Worm (Caenorhabditis elegans) whole organism, L1 larva: ENCODE data around the gene patr-1.

Source experiments
- C04F5.9 ChIP-seq: sonication (generic microtip); optimal IDR thresholded peaks from 2 replicates; lab custom pipeline; 2016; ENCODE audit warnings: missing genetic modification characterization, missing compliant biosample characterization
- F16B12.6 ChIP-seq: fragments of 150-350 bp; optimal IDR thresholded peaks from 2 replicates; lab custom pipeline; 2014; ENCODE audit warnings: missing biosample characterization, missing genetic modification characterization
- Y116A8C.19 ChIP-seq: sonication (generic microtip); optimal IDR thresholded peaks from 2 replicates; lab custom pipeline; 2016; ENCODE audit warnings: missing compliant biosample characterization, missing genetic modification characterization, borderline replicate concordance
- aha-1 ChIP-seq: fragments of 150-350 bp; optimal IDR thresholded peaks from 2 replicates; lab custom pipeline; 2014; ENCODE audit warnings: missing biosample characterization, missing genetic modification characterization
- alr-1 ChIP-seq: fragments of 200-800 bp; sonication (Bioruptor generic); optimal IDR thresholded peaks from 2 replicates; lab custom pipeline; 2018; ENCODE audit warnings: borderline replicate concordance, mild to moderate bottlenecking, missing genetic modification characterization, missing compliant biosample characterization
- aly-2 ChIP-seq: fragments of 150-350 bp; optimal IDR thresholded peaks from 2 replicates; lab custom pipeline; 2014; ENCODE audit warnings: missing biosample characterization, missing genetic modification characterization
- ceh-8 ChIP-seq: fragments of 200-800 bp; sonication (Bioruptor generic); optimal IDR thresholded peaks from 2 replicates; lab custom pipeline; 2018; ENCODE audit warnings: mild to moderate bottlenecking, missing genetic modification characterization, moderate library complexity, missing compliant biosample characterization
- ceh-88 ChIP-seq: fragments of 200-800 bp; sonication (Bioruptor generic); IDR thresholded peaks from 2 replicates; pipeline ENCODE4 v1.3.6; 2022; ENCODE audit warnings: missing genetic modification characterization, missing compliant biosample characterization
- ceh-90 ChIP-seq: sonication (generic microtip); optimal IDR thresholded peaks from 2 replicates; lab custom pipeline; 2016; ENCODE audit warnings: missing genetic modification characterization, missing compliant biosample characterization
- dsc-1 ChIP-seq: sonication (generic microtip); optimal IDR thresholded peaks from 2 replicates; lab custom pipeline; 2016; ENCODE audit warnings: mild to moderate bottlenecking, missing genetic modification characterization, missing compliant biosample characterization
- efl-1 ChIP-seq, 4 experiments: fragments of 150-350 bp; optimal IDR thresholded peaks in 3 of 4; peaks in 1 of 4; 1 replicate in 1 of 4; 2 replicates in 3 of 4; lab custom pipeline; 2014; ENCODE audit warnings: missing biosample characterization in 2 of 4, missing genetic modification characterization in 2 of 4, missing genetic modification reagents in 2 of 4
- elt-2 ChIP-seq: sonication (generic microtip); optimal IDR thresholded peaks from 2 replicates; lab custom pipeline; 2016; ENCODE audit warnings: missing genetic modification characterization, mild to moderate bottlenecking, inconsistent platforms, missing compliant biosample characterization, missing genetic modification reagents
- elt-3 ChIP-seq, 6 experiments: fragments of 150-350 bp in 1 of 6; sonication (generic microtip); optimal IDR thresholded peaks; 2 replicates each; lab custom pipeline; 2017 to 2018; ENCODE audit warnings: missing biosample characterization in 6 of 6, missing genetic modification characterization in 6 of 6, inconsistent platforms in 1 of 6
- fkh-10 ChIP-seq: sonication (generic microtip); optimal IDR thresholded peaks from 2 replicates; lab custom pipeline; 2017; ENCODE audit warnings: missing biosample characterization, missing genetic modification reagents, missing genetic modification characterization
- grh-1 ChIP-seq: fragments of 200-800 bp; sonication (Bioruptor generic); IDR thresholded peaks from 2 replicates; pipeline ENCODE4 v1.3.6; 2022; ENCODE audit warnings: missing genetic modification reagents, missing genetic modification characterization, missing compliant biosample characterization
- hlh-17 ChIP-seq: fragments of 200-800 bp; sonication (Bioruptor generic); optimal IDR thresholded peaks from 2 replicates; lab custom pipeline; 2018; ENCODE audit warnings: missing genetic modification characterization, mild to moderate bottlenecking, missing compliant biosample characterization, moderate library complexity, borderline replicate concordance
- hpl-2 ChIP-seq: fragments of 150-350 bp; optimal IDR thresholded peaks from 2 replicates; lab custom pipeline; 2014; ENCODE audit warnings: missing biosample characterization, missing genetic modification reagents, missing genetic modification characterization
- irx-1 ChIP-seq: sonication (generic microtip); optimal IDR thresholded peaks from 2 replicates; lab custom pipeline; 2016; ENCODE audit warnings: missing genetic modification characterization, missing compliant biosample characterization
- jun-1 ChIP-seq: fragments of 150-350 bp; optimal IDR thresholded peaks from 2 replicates; lab custom pipeline; 2014; ENCODE audit warnings: missing biosample characterization, missing genetic modification reagents, missing genetic modification characterization
- lin-13 ChIP-seq: fragments of 150-350 bp; optimal IDR thresholded peaks from 2 replicates; lab custom pipeline; 2014; ENCODE audit warnings: missing biosample characterization, missing genetic modification reagents, missing genetic modification characterization
- lin-35 ChIP-seq, 2 experiments: fragments of 150-350 bp; optimal IDR thresholded peaks; 2 replicates each; lab custom pipeline; 2014; ENCODE audit warnings: missing biosample characterization in 2 of 2, missing genetic modification characterization in 2 of 2, missing genetic modification reagents in 2 of 2
- lir-3 ChIP-seq: sonication (generic microtip); optimal IDR thresholded peaks from 2 replicates; lab custom pipeline; 2016; ENCODE audit warnings: mild to moderate bottlenecking, missing genetic modification characterization, moderate library complexity, missing compliant biosample characterization; ENCODE audit not compliant: poor library complexity
- mep-1 ChIP-seq: fragments of 150-350 bp; optimal IDR thresholded peaks from 2 replicates; lab custom pipeline; 2014; ENCODE audit warnings: missing biosample characterization, missing genetic modification characterization
- nhr-11 ChIP-seq: fragments of 150-350 bp; optimal IDR thresholded peaks from 2 replicates; lab custom pipeline; 2014; ENCODE audit warnings: missing biosample characterization, missing genetic modification characterization
- nhr-20 ChIP-seq: sonication (generic microtip); optimal IDR thresholded peaks from 2 replicates; lab custom pipeline; 2016; ENCODE audit warnings: mild to moderate bottlenecking, missing genetic modification characterization, missing compliant biosample characterization
- nhr-28 ChIP-seq: fragments of 150-350 bp; optimal IDR thresholded peaks from 2 replicates; lab custom pipeline; 2014; ENCODE audit warnings: missing biosample characterization, missing genetic modification characterization
- nhr-71 ChIP-seq: sonication (generic microtip); optimal IDR thresholded peaks from 2 replicates; lab custom pipeline; 2016; ENCODE audit warnings: mild to moderate bottlenecking, missing genetic modification characterization, moderate library complexity, missing compliant biosample characterization
- nhr-84 ChIP-seq: sonication (generic microtip); optimal IDR thresholded peaks from 2 replicates; lab custom pipeline; 2017; ENCODE audit warnings: missing biosample characterization, missing genetic modification characterization
- nhr-85 ChIP-seq: sonication (generic microtip); peaks from one replicate; lab custom pipeline; 2016; ENCODE audit warnings: missing genetic modification characterization, inconsistent platforms, missing compliant biosample characterization
- nhr-90 ChIP-seq: sonication (generic microtip); optimal IDR thresholded peaks from 2 replicates; lab custom pipeline; 2016; ENCODE audit warnings: mild to moderate bottlenecking, missing genetic modification characterization, missing compliant biosample characterization; ENCODE audit not compliant: poor library complexity
- pag-3 ChIP-seq: sonication (generic microtip); optimal IDR thresholded peaks from 2 replicates; lab custom pipeline; 2017; ENCODE audit warnings: missing genetic modification characterization, mild to moderate bottlenecking, missing compliant biosample characterization, antibody characterized with exemption, borderline replicate concordance; ENCODE audit not compliant: insufficient read depth
- pqm-1 ChIP-seq: sonication (generic microtip); optimal IDR thresholded peaks from 3 replicates; lab custom pipeline; 2017; ENCODE audit warnings: missing biosample characterization, missing genetic modification characterization
- sup-37 ChIP-seq: fragments of 200-800 bp; sonication (Bioruptor generic); optimal IDR thresholded peaks from 2 replicates; lab custom pipeline; 2018; ENCODE audit warnings: mild to moderate bottlenecking, missing genetic modification characterization, missing compliant biosample characterization
- swsn-7 ChIP-seq: sonication (generic microtip); optimal IDR thresholded peaks from 2 replicates; lab custom pipeline; 2016; ENCODE audit warnings: missing genetic modification characterization, missing compliant biosample characterization
- tbx-2 ChIP-seq: sonication (generic microtip); optimal IDR thresholded peaks from 2 replicates; lab custom pipeline; 2016; ENCODE audit warnings: missing genetic modification characterization, missing compliant biosample characterization
- unc-30 ChIP-seq: sonication (generic microtip); optimal IDR thresholded peaks from 2 replicates; lab custom pipeline; 2017; ENCODE audit warnings: missing biosample characterization, missing genetic modification characterization
- unc-86 ChIP-seq: sonication (generic microtip); optimal IDR thresholded peaks from 2 replicates; lab custom pipeline; 2016; ENCODE audit warnings: missing genetic modification characterization, missing compliant biosample characterization
- unc-98 ChIP-seq: fragments of 200-800 bp; sonication (Bioruptor generic); IDR thresholded peaks from 2 replicates; pipeline ENCODE4 v1.3.6; 2022; ENCODE audit warnings: missing genetic modification characterization, missing compliant biosample characterization
- xbp-1 ChIP-seq: sonication (generic microtip); optimal IDR thresholded peaks from 2 replicates; lab custom pipeline; 2016; ENCODE audit warnings: missing genetic modification characterization, missing compliant biosample characterization
- zag-1 ChIP-seq: fragments of 150-350 bp; optimal IDR thresholded peaks from 2 replicates; lab custom pipeline; 2014; ENCODE audit warnings: missing biosample characterization, missing genetic modification characterization
- ztf-11 ChIP-seq, 2 experiments: sonication (generic microtip); optimal IDR thresholded peaks; 2 replicates each; lab custom pipeline; 2016 to 2017; ENCODE audit warnings: missing genetic modification characterization in 2 of 2, missing biosample characterization in 1 of 2, missing compliant biosample characterization in 1 of 2

patr-1 gene

DNA sequence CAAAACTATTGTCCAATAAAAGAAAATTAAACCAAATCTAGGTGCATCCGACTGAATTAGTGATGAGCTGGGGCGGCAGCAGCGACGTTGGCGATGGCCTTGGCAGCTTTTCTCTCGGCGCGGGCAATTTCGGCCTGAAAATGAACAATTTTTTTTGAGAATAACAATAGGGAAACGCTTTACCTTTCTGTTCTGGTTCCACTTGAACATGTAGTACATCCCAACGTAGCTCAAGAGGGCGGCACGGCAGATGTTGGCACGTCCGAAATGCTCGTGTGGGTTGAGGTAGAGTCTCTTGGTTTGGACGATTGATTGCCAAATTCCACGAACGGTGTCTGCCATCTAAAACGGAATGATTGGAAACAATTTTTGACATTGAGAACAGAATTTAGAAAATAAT, 3.5 kb downstream of the patr-1 start, which contains the start of gene F44E5.1:
Gene F44E5.1, minus strand, starts transcription at position 342 of the 400 bp plus-strand sequence.
- no peak for TF ChIP-seq ceh-90
- TF ChIP-seq nhr-85 (tag; lab: Kevin White, UChicago), result peak; percentile 18
- TF ChIP-seq efl-1 (optimal IDR thresholded peaks at IDR 0.05; lab: Kevin White, UChicago), result no peak
- peak in 1 of 2 experiments; percentile 92 for TF ChIP-seq efl-1 (GFP tag; optimal IDR thresholded peaks at IDR 0.05 in 1 of 2; lab: Kevin White, UChicago)
- TF ChIP-seq irx-1 (tag; lab: Kevin White, UChicago), result no peak

ce11 chrII:11772364-11772763, 5.4 kb downstream of the patr-1 start, which contains the start of gene F44E5.15:
F44E5.15 (plus strand) TSS chrII:11772664.
- TF ChIP-seq nhr-90 (tag; lab: Kevin White, UChicago), result no peak
- TF ChIP-seq lin-13, result no peak
- no peak for TF ChIP-seq efl-1 (optimal IDR thresholded peaks at IDR 0.05; lab: Kevin White, UChicago)
- TF ChIP-seq efl-1 (GFP tag; optimal IDR thresholded peaks at IDR 0.05 in 1 of 2; lab: Kevin White, UChicago), result peak in 1 of 2 experiments; percentile 76

ce11 chrII:11766472-11766871, 11.3 kb downstream of the patr-1 start, which contains the start of gene F44E5.2:
F44E5.2 (plus strand) TSS chrII:11766772.
- TF ChIP-seq aly-2, result no peak
- TF ChIP-seq C04F5.9 (tag; lab: Kevin White, UChicago), result no peak
- TF ChIP-seq swsn-7 (tag; lab: Kevin White, UChicago), result no peak
- no peak for TF ChIP-seq alr-1 (tag; lab: Kevin White, UChicago)
- no peak for TF ChIP-seq pag-3 (tag; lab: Kevin White, UChicago)
- TF ChIP-seq F16B12.6, result no peak
- TF ChIP-seq nhr-84 (tag; lab: Kevin White, UChicago), result no peak
- no peak for TF ChIP-seq unc-30 (tag; lab: Kevin White, UChicago)
- TF ChIP-seq hpl-2 (GFP tag; lab: Kevin White, UChicago), result no peak

- TF ChIP-seq swsn-7 (tag; lab: Kevin White, UChicago) (no peak), unc-98 (GFP tag; lab: Robert Waterston, UW) (no peak), zag-1 (no peak), hlh-17 (GFP tag; lab: Kevin White, UChicago) (no peak), ceh-8 (GFP tag; lab: Kevin White, UChicago) (peak; percentile 75), mep-1 (tag; lab: Kevin White, UChicago) (no peak), nhr-20 (tag; lab: Kevin White, UChicago) (no peak), nhr-71 (no peak)
These were observed 12.1 kb downstream of the patr-1 start for ce11 chrII:11765506-11766152.

DNA sequence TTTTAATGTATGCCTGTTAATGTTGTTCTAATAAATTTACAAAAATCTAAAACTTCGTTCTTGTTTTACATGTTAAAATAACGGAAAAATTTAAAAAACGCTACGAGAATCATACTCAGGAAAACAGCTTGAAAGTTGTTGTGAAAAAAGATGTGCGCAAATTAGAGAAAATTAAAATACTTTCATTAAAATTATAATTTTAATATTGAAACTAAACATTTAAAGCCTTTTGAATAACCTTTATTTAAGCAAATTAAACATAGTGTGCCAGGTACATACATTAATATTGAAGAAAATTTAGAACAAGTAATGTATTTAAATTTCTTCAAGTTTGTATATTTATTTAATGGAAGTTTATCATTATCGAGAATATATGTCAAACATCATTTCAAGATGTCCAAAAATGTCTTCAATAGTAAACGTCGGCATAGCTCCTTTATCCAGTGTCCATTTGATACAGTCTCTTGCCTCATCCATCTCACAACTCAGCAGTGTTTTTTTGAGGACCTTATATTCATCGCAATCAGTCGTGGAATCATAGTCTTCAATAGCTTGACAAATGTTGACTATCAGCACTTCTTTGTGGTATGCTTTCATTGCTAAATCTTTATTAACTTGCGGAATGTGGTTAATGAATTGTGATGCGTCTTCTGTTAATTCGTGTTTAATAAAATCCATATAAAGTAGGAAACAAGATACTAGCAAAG, 15.8 kb downstream of the patr-1 start:
- TF ChIP-seq fkh-10 (GFP tag; lab: Kevin White, UChicago) (no peak), grh-1 (GFP tag; lab: Robert Waterston, UW) (no peak), hpl-2 (GFP tag; lab: Kevin White, UChicago) (no peak), aha-1 (tag; lab: Kevin White, UChicago) (peak; percentile 27), xbp-1 (no peak), lin-35 (GFP tag; optimal IDR thresholded peaks at IDR 0.05; lab: Kevin White, UChicago) (peak; percentile 2 to 53), pqm-1 (tag; lab: Kevin White, UChicago) (no peak), Y116A8C.19 (tag; lab: Kevin White, UChicago) (no peak), aly-2 (peak; percentile 98), lir-3 (tag; lab: Kevin White, UChicago) (no peak), tbx-2 (tag; lab: Kevin White, UChicago) (no peak), unc-86 (tag; lab: Kevin White, UChicago) (peak; percentile 21), ceh-88 (peak; percentile 52; the same call in 1 of the 2 replicates), nhr-28 (tag; lab: Kevin White, UChicago) (no peak), elt-3 (tag; optimal IDR thresholded peaks at IDR 0.05; lab: Kevin White, UChicago) (peak in 1 of 6 experiments; percentile 65), sup-37 (GFP tag; lab: Kevin White, UChicago) (no peak), nhr-11 (tag; lab: Kevin White, UChicago) (no peak), nhr-85 (tag; lab: Kevin White, UChicago) (peak; percentile 43), dsc-1 (no peak), elt-2 (tag; lab: Kevin White, UChicago) (peak; percentile 8), ztf-11 (tag; optimal IDR thresholded peaks at IDR 0.05; lab: Kevin White, UChicago) (no peak), jun-1 (tag; lab: Kevin White, UChicago) (no peak), lin-13 (peak; percentile 44), alr-1 (tag; lab: Kevin White, UChicago) (no peak)
